Worm (Caenorhabditis elegans): ENCODE measurements around the gene C40C9.3.

DNA sequence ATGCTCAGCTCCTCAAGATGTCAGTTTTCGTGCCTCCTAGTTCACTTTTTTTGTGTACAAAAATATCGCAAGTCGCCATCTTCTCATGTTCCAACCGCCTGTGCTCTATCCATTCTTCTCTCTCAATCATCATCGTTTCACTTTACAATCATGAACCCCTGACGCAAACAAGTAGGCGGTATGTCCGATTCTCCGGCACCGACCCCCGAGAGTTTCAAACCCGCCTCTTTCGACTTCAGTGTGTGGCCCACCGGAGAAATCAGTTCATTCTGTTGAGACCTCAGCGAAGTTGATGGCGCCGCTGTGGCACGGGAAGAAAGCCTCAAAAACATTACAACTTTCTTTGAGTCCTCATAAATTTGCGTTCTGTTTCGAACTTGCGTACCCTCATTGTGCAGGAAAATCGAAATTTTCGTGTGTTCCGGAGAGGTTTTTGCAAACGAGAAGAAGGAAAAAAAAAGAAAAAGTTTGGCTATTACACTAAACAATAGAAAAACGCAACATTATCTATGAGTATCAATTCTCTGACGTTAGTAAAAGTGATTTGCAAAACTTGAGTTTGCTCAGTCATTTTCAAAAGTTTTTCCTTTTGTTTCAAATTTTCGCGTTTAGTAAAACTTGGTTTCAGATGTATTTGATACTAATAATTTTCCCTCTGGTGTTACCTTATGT is 42.3 kb upstream of the C40C9.3 start, which contains the start of gene F54B11.9:
- TF ChIP-seq sea-1 (GFP tag; conservative IDR thresholded peaks at IDR 0.05), result no peak
- no peak for TF ChIP-seq flt-1 (GFP tag; IDR thresholded peaks at IDR 0.05)
- TF ChIP-seq ama-1 (optimal IDR thresholded peaks at IDR 0.05), result no peak
- TF ChIP-seq F13C5.2 (tag; optimal IDR thresholded peaks at IDR 0.05), result no peak
- TF ChIP-seq hnd-1 (tag; optimal IDR thresholded peaks at IDR 0.05), result no peak
- no peak for TF ChIP-seq ets-7 (tag; optimal IDR thresholded peaks at IDR 0.05)
- TF ChIP-seq B0310.2 (tag; optimal IDR thresholded peaks at IDR 0.05), result no peak
- TF ChIP-seq hmbx-1 (tag; optimal IDR thresholded peaks at IDR 0.05), result no peak
- no peak for TF ChIP-seq aly-1 (tag; optimal IDR thresholded peaks at IDR 0.05)
- no peak for TF ChIP-seq tra-4 (tag; optimal IDR thresholded peaks at IDR 0.05)
- no peak for TF ChIP-seq tbx-37 (GFP tag; conservative IDR thresholded peaks at IDR 0.05)
- TF ChIP-seq pes-1 (GFP tag; IDR thresholded peaks at IDR 0.05), result no peak
- no peak for TF ChIP-seq hmg-4 (GFP tag; optimal IDR thresholded peaks at IDR 0.05)
- TF ChIP-seq ceh-36 (tag; optimal IDR thresholded peaks at IDR 0.05), result no peak

Measured in whole organism, early embryonic.